Fruit fly (Drosophila melanogaster): ENCODE data around the gene CG17283.

DNA sequence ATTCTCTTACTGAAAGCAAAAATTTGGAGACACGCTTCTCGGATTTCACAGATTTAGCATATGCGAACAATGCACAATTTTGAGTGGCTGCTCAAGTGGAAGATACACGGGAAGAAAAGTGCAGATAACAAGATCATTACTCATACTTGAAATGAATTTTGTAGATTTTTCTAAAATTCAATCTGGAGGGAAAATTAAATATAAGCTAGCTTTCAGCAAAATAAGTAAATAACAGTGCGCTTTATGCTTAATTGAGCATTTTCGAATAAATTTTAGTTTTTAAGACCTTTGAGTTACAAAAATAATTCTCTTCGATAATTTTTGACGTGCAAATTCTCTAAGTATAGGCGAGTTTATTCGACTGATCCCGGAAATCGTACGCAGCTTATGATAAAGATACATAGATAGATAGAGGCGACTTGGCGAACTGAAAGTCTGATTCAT lies 7.0 kb upstream of the CG17283 start:
- TF ChIP-seq topi (GFP tag; optimal IDR thresholded peaks at IDR 0.05) (peak; percentile 84), CG9139 (GFP tag; optimal IDR thresholded peaks at IDR 0.05) (no peak), Sox102F (GFP tag; optimal IDR thresholded peaks at IDR 0.05) (peak; percentile 14), svp (GFP tag) (peak; percentile 96), CG11762 (GFP tag; optimal IDR thresholded peaks at IDR 0.05; ENCODE audit: insufficient read depth) (peak; percentile 77), dac (GFP tag; optimal IDR thresholded peaks at IDR 0.05) (peak; percentile 34), Blimp-1 (GFP tag; optimal IDR thresholded peaks at IDR 0.05) (peak; percentile 31), Gug (GFP tag; IDR thresholded peaks at IDR 0.05) (no peak), CG10631 (GFP tag; optimal IDR thresholded peaks at IDR 0.05) (peak; percentile 63)

All from whole organism, prepupa.